Fruit fly (Drosophila melanogaster): ENCODE measurements around the gene Agpat1.

Agpat1 gene

DNA sequence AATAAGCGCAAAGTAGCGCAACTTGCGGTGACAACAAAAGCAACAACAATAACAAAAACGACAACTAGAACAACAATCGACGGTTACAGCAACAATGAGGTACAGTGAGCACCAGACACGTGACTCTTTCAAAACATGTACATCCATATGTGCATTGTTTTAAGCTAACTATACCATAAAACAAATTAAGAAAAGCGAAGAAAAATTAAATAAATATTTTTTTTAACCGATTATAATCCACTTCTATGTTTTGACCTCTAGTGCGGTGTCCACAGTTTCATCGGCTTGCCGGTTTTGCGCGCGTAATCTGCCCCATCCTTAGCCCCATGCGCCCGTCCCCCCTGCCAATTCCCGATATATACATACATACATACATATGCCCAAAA lies 10.7 kb upstream of the Agpat1 start (continued):
- TF ChIP-seq fd59A (GFP tag; optimal IDR thresholded peaks at IDR 0.05) (peak; percentile 98), Sox14 (GFP tag; optimal IDR thresholded peaks at IDR 0.05) (peak; percentile 96), lz (GFP tag; optimal IDR thresholded peaks at IDR 0.05) (peak; percentile 98), Met (GFP tag; optimal IDR thresholded peaks at IDR 0.05) (peak; percentile 96), salr (GFP tag; optimal IDR thresholded peaks at IDR 0.05) (peak; percentile 94 to 96), esn (GFP tag; optimal IDR thresholded peaks at IDR 0.05) (peak; percentile 97), pdm3 (GFP tag; optimal IDR thresholded peaks at IDR 0.05) (peak; percentile 98), Ets96B (tag; optimal IDR thresholded peaks at IDR 0.05) (peak; percentile 98), CG3032 (tag; optimal IDR thresholded peaks at IDR 0.05) (peak; percentile 98), CG6163 (GFP tag; IDR thresholded peaks at IDR 0.05) (peak; percentile 99), CG9139 (GFP tag; optimal IDR thresholded peaks at IDR 0.05) (peak; percentile 94), Blimp-1 (GFP tag; optimal IDR thresholded peaks at IDR 0.05) (peak; percentile 81), fkh (GFP tag; optimal IDR thresholded peaks at IDR 0.05) (no peak), CG10631 (GFP tag; optimal IDR thresholded peaks at IDR 0.05) (peak; percentile 99), Sox15 (GFP tag; optimal IDR thresholded peaks at IDR 0.05) (peak; percentile 98), Gug (GFP tag; IDR thresholded peaks at IDR 0.05) (peak; percentile 99), topi (GFP tag; optimal IDR thresholded peaks at IDR 0.05) (peak; percentile 98), Eip93F (GFP tag; optimal IDR thresholded peaks at IDR 0.05) (peak; percentile 94), CG6276 (GFP tag; optimal IDR thresholded peaks at IDR 0.05) (peak; percentile 95)

dm6 chrX:12755017-12755563 lies 10.0 kb upstream of the Agpat1 start:
- TF ChIP-seq CG6276 (GFP tag; optimal IDR thresholded peaks at IDR 0.05), result peak; percentile 85
- peak; percentile 48 for TF ChIP-seq fkh (GFP tag; optimal IDR thresholded peaks at IDR 0.05)
- peak; percentile 90 for TF ChIP-seq CG6792 (GFP tag; optimal IDR thresholded peaks at IDR 0.05)
- peak; percentile 81 for TF ChIP-seq CG1621 (tag; optimal IDR thresholded peaks at IDR 0.05)
- TF ChIP-seq Ets21C (GFP tag; optimal IDR thresholded peaks at IDR 0.05), result peak; percentile 87
- peak; percentile 87 for TF ChIP-seq CG3032 (tag; optimal IDR thresholded peaks at IDR 0.05)
- TF ChIP-seq topi (GFP tag; optimal IDR thresholded peaks at IDR 0.05), result peak; percentile 94
- TF ChIP-seq Hr39 (GFP tag; optimal IDR thresholded peaks at IDR 0.05), result peak; percentile 91
- TF ChIP-seq CG34406 (GFP tag; optimal IDR thresholded peaks at IDR 0.05), result peak; percentile 89
- peak; percentile 88 for TF ChIP-seq CG7368 (GFP tag; optimal IDR thresholded peaks at IDR 0.05)
- TF ChIP-seq CG31627 (GFP tag; optimal IDR thresholded peaks at IDR 0.05), result peak; percentile 92
- peak; percentile 80 for TF ChIP-seq Sox14 (GFP tag; optimal IDR thresholded peaks at IDR 0.05)
- TF ChIP-seq pdm3 (GFP tag; optimal IDR thresholded peaks at IDR 0.05), result peak; percentile 93
- TF ChIP-seq svp (GFP tag), result peak; percentile 98
- peak; percentile 61 for TF ChIP-seq CG6854 (GFP tag; optimal IDR thresholded peaks at IDR 0.05)
- peak; percentile 83 for TF ChIP-seq vri (GFP tag; optimal IDR thresholded peaks at IDR 0.05)
- peak; percentile 90 for TF ChIP-seq Smox (GFP tag; optimal IDR thresholded peaks at IDR 0.05)
- TF ChIP-seq spab (GFP tag; optimal IDR thresholded peaks at IDR 0.05), result peak; percentile 80
- peak; percentile 87 for TF ChIP-seq CG6808 (GFP tag; optimal IDR thresholded peaks at IDR 0.05)
- TF ChIP-seq CG16779 (tag; optimal IDR thresholded peaks at IDR 0.05), result peak; percentile 75
- peak; percentile 94 for TF ChIP-seq esn (GFP tag; optimal IDR thresholded peaks at IDR 0.05)
- peak; percentile 86 for TF ChIP-seq acj6 (GFP tag; optimal IDR thresholded peaks at IDR 0.05)
- TF ChIP-seq salr (GFP tag; optimal IDR thresholded peaks at IDR 0.05), result peak; percentile 64 to 71
- TF ChIP-seq eg (GFP tag; IDR thresholded peaks at IDR 0.05), result peak; percentile 91
- TF ChIP-seq CG8632 (GFP tag; optimal IDR thresholded peaks at IDR 0.05), result peak; percentile 90
- peak; percentile 88 for TF ChIP-seq Eip93F (GFP tag; optimal IDR thresholded peaks at IDR 0.05)
- TF ChIP-seq Met (GFP tag; optimal IDR thresholded peaks at IDR 0.05), result peak; percentile 96
- peak; percentile 79 for TF ChIP-seq fd59A (GFP tag; optimal IDR thresholded peaks at IDR 0.05)
- TF ChIP-seq CG3919 (GFP tag; optimal IDR thresholded peaks at IDR 0.05), result peak; percentile 89
- TF ChIP-seq dac (GFP tag; optimal IDR thresholded peaks at IDR 0.05), result peak; percentile 71
- peak; percentile 84 to 89 for TF ChIP-seq ss (GFP tag; optimal IDR thresholded peaks at IDR 0.05)
- peak; percentile 58 for TF ChIP-seq Lpt (GFP tag; optimal IDR thresholded peaks at IDR 0.05)
- peak; percentile 93 for TF ChIP-seq Eip75B (GFP tag; optimal IDR thresholded peaks at IDR 0.05)
- peak; percentile 82 for TF ChIP-seq Blimp-1 (GFP tag; optimal IDR thresholded peaks at IDR 0.05)
- TF ChIP-seq CG8119 (GFP tag; IDR thresholded peaks at IDR 0.05), result peak; percentile 94
- TF ChIP-seq achi (GFP tag; optimal IDR thresholded peaks at IDR 0.05), result peak; percentile 84
- TF ChIP-seq CG10631 (GFP tag; optimal IDR thresholded peaks at IDR 0.05), result peak; percentile 90
- TF ChIP-seq cyc (GFP tag; optimal IDR thresholded peaks at IDR 0.05), result peak; percentile 91
- TF ChIP-seq fd85E (GFP tag; optimal IDR thresholded peaks at IDR 0.05), result peak; percentile 34
- TF ChIP-seq CG4318 (GFP tag; optimal IDR thresholded peaks at IDR 0.05), result peak; percentile 73
- TF ChIP-seq CG8319 (GFP tag; optimal IDR thresholded peaks at IDR 0.05), result peak; percentile 85
